Worm (Caenorhabditis elegans) whole organism, mixed stage, embryonic: ENCODE data around the gene prmt-6.

Source experiments
- M03D4.4 ChIP-seq: sonication (generic microtip); optimal IDR thresholded peaks from 2 replicates; lab custom pipeline; 2017; ENCODE audit warnings: mild to moderate bottlenecking, missing genetic modification characterization, missing compliant biosample characterization
- bed-3 ChIP-seq: fragments of 200-800 bp; sonication (Bioruptor generic); optimal IDR thresholded peaks from 3 replicates; lab custom pipeline; 2018; ENCODE audit warnings: mild to moderate bottlenecking, missing genetic modification characterization, moderate library complexity, missing compliant biosample characterization
- ceh-39 ChIP-seq: fragments of 150-350 bp; optimal IDR thresholded peaks from 2 replicates; lab custom pipeline; 2014; ENCODE audit warnings: missing biosample characterization, missing genetic modification characterization
- ceh-43 ChIP-seq: fragments of 200-800 bp; sonication (Bioruptor generic); optimal IDR thresholded peaks from 2 replicates; lab custom pipeline; 2018; ENCODE audit warnings: mild to moderate bottlenecking, missing genetic modification characterization, moderate library complexity, missing compliant biosample characterization
- ceh-83 ChIP-seq: fragments of 200-800 bp; sonication (Bioruptor generic); optimal IDR thresholded peaks from 2 replicates; lab custom pipeline; 2018; ENCODE audit warnings: mild to moderate bottlenecking, missing genetic modification characterization, missing compliant biosample characterization
- cnd-1 ChIP-seq: fragments of 200-800 bp; sonication (Bioruptor generic); optimal IDR thresholded peaks from 2 replicates; lab custom pipeline; 2018; ENCODE audit warnings: mild to moderate bottlenecking, missing genetic modification characterization, missing compliant biosample characterization
- drap-1 ChIP-seq: fragments of 200-800 bp; sonication (Bioruptor generic); optimal IDR thresholded peaks from 3 replicates; lab custom pipeline; 2018; ENCODE audit warnings: mild to moderate bottlenecking, missing genetic modification characterization, missing compliant biosample characterization
- elt-1 ChIP-seq: sonication (generic microtip); optimal IDR thresholded peaks from 2 replicates; lab custom pipeline; 2017; ENCODE audit warnings: missing genetic modification characterization, mild to moderate bottlenecking, missing compliant biosample characterization, antibody characterized with exemption, moderate library complexity, borderline replicate concordance; ENCODE audit not compliant: insufficient read depth
- elt-3 ChIP-seq: fragments of 150-350 bp; optimal IDR thresholded peaks from 2 replicates; lab custom pipeline; 2014; ENCODE audit warnings: missing biosample characterization, missing genetic modification characterization
- flh-1 ChIP-seq: fragments of 200-800 bp; sonication (Bioruptor generic); optimal IDR thresholded peaks from 2 replicates; lab custom pipeline; 2018; ENCODE audit warnings: mild to moderate bottlenecking, missing genetic modification characterization, moderate library complexity, missing compliant biosample characterization
- ham-2 ChIP-seq: fragments of 200-800 bp; sonication (Bioruptor generic); optimal IDR thresholded peaks from 2 replicates; lab custom pipeline; 2018; ENCODE audit warnings: mild to moderate bottlenecking, missing genetic modification characterization, missing compliant biosample characterization
- hlh-1 ChIP-seq: fragments of 150-350 bp; optimal IDR thresholded peaks from 2 replicates; lab custom pipeline; 2014; ENCODE audit warnings: missing biosample characterization, missing genetic modification reagents, missing genetic modification characterization
- lin-13 ChIP-seq: fragments of 150-350 bp; optimal IDR thresholded peaks from 2 replicates; lab custom pipeline; 2014; ENCODE audit warnings: missing biosample characterization, missing genetic modification characterization
- lin-32 ChIP-seq: fragments of 200-800 bp; sonication (Bioruptor generic); optimal IDR thresholded peaks from 2 replicates; lab custom pipeline; 2018; ENCODE audit warnings: mild to moderate bottlenecking, missing genetic modification characterization, missing compliant biosample characterization
- lsy-2 ChIP-seq: fragments of 150-350 bp; optimal IDR thresholded peaks from 2 replicates; lab custom pipeline; 2014; ENCODE audit warnings: missing biosample characterization, missing genetic modification characterization
- mab-5 ChIP-seq: fragments of 150-350 bp; optimal IDR thresholded peaks from 2 replicates; lab custom pipeline; 2014; ENCODE audit warnings: missing biosample characterization, missing genetic modification characterization
- mep-1 ChIP-seq: fragments of 150-350 bp; optimal IDR thresholded peaks from 2 replicates; lab custom pipeline; 2017; ENCODE audit warnings: missing biosample characterization, missing genetic modification reagents, missing genetic modification characterization, inconsistent platforms
- nhr-12 ChIP-seq: fragments of 150-350 bp; optimal IDR thresholded peaks from 2 replicates; lab custom pipeline; 2014; ENCODE audit warnings: missing biosample characterization, missing genetic modification characterization
- nhr-2 ChIP-seq: fragments of 150-350 bp; optimal IDR thresholded peaks from 2 replicates; lab custom pipeline; 2014; ENCODE audit warnings: missing biosample characterization, missing genetic modification characterization
- nhr-237 ChIP-seq: fragments of 150-350 bp; optimal IDR thresholded peaks from 2 replicates; lab custom pipeline; 2014; ENCODE audit warnings: missing biosample characterization, missing genetic modification characterization
- nhr-28 ChIP-seq: fragments of 150-350 bp; optimal IDR thresholded peaks from 2 replicates; lab custom pipeline; 2014; ENCODE audit warnings: missing biosample characterization, missing genetic modification characterization
- pha-4 ChIP-seq: fragments of 150-350 bp; optimal IDR thresholded peaks from 2 replicates; lab custom pipeline; 2018; ENCODE audit warnings: missing biosample characterization, missing genetic modification reagents, missing genetic modification characterization
- sem-2 ChIP-seq: fragments of 200-800 bp; sonication (Bioruptor generic); optimal IDR thresholded peaks from 2 replicates; lab custom pipeline; 2018; ENCODE audit warnings: mild to moderate bottlenecking, missing genetic modification characterization, missing compliant biosample characterization
- snpc-4 ChIP-seq: fragments of 150-350 bp; optimal IDR thresholded peaks from 2 replicates; lab custom pipeline; 2014; ENCODE audit warnings: missing biosample characterization, missing genetic modification characterization
- sptf-1 ChIP-seq: sonication (generic microtip); optimal IDR thresholded peaks from 2 replicates; lab custom pipeline; 2017; ENCODE audit warnings: mild to moderate bottlenecking, missing genetic modification characterization, moderate library complexity, missing compliant biosample characterization
- tbx-8 ChIP-seq: fragments of 200-800 bp; sonication (Bioruptor generic); optimal IDR thresholded peaks from 2 replicates; lab custom pipeline; 2018; ENCODE audit warnings: mild to moderate bottlenecking, missing genetic modification characterization, moderate library complexity, missing compliant biosample characterization
- unc-120 ChIP-seq: sonication (generic microtip); optimal IDR thresholded peaks from 2 replicates; lab custom pipeline; 2017; ENCODE audit warnings: missing genetic modification characterization, missing compliant biosample characterization; ENCODE audit not compliant: poor library complexity, severe bottlenecking
- unc-39 ChIP-seq: fragments of 150-350 bp; optimal IDR thresholded peaks from 2 replicates; lab custom pipeline; 2014; ENCODE audit warnings: missing biosample characterization, missing genetic modification characterization
- unc-62 ChIP-seq: fragments of 150-350 bp; optimal IDR thresholded peaks from 2 replicates; lab custom pipeline; 2014; ENCODE audit warnings: missing biosample characterization, missing genetic modification reagents, missing genetic modification characterization
- ztf-11 ChIP-seq: fragments of 150-350 bp; optimal IDR thresholded peaks from 2 replicates; lab custom pipeline; 2014; ENCODE audit warnings: missing biosample characterization, missing genetic modification characterization

prmt-6 gene

ce11 chrIV:2130714-2131113 lies at the start of gene prmt-6:
Gene prmt-6, plus strand, starts transcription at chrIV:2130965.
- TF ChIP-seq nhr-12 (tag; lab: Kevin White, UChicago) (no peak), ztf-11 (no peak), elt-1 (tag; lab: Kevin White, UChicago) (no peak), unc-39 (tag; lab: Kevin White, UChicago) (no peak), ceh-39 (tag; lab: Kevin White, UChicago) (no peak), lsy-2 (no peak), elt-3 (tag; lab: Kevin White, UChicago) (no peak)

ce11 chrIV:2083146-2083545 lies 47.6 kb upstream of the prmt-6 start:
- peak; percentile 24 for TF ChIP-seq drap-1
- TF ChIP-seq nhr-12 (tag; lab: Kevin White, UChicago): no peak

- TF ChIP-seq ceh-83 (GFP tag; lab: Kevin White, UChicago) (no peak), flh-1 (no peak), ceh-39 (tag; lab: Kevin White, UChicago) (no peak), mab-5 (tag; lab: Kevin White, UChicago) (no peak), mep-1 (no peak)
These were observed 47.0 kb upstream of the prmt-6 start, which contains the start of gene mca-2 for ce11 chrIV:2083734-2084133. Gene mca-2, plus strand, starts transcription at chrIV:2084034.

ce11 chrIV:2099771-2100170 lies 31.0 kb upstream of the prmt-6 start, which contains the start of gene C23H5.11:
Gene C23H5.11, minus strand, starts transcription at chrIV:2099871.
- TF ChIP-seq ztf-11 (no peak), nhr-237 (tag; lab: Kevin White, UChicago) (no peak), elt-3 (tag; lab: Kevin White, UChicago) (no peak), elt-1 (tag; lab: Kevin White, UChicago) (no peak), M03D4.4 (tag; lab: Kevin White, UChicago) (no peak), ceh-83 (GFP tag; lab: Kevin White, UChicago) (no peak), tbx-8 (GFP tag; lab: Kevin White, UChicago) (no peak), bed-3 (GFP tag; lab: Kevin White, UChicago) (no peak), lin-13 (no peak), flh-1 (no peak), nhr-2 (tag; lab: Kevin White, UChicago) (no peak), lin-32 (GFP tag; lab: Kevin White, UChicago) (no peak), sem-2 (GFP tag; lab: Kevin White, UChicago) (no peak), mep-1 (no peak), pha-4 (tag; lab: Kevin White, UChicago) (no peak), nhr-12 (tag; lab: Kevin White, UChicago) (no peak)

- TF ChIP-seq mab-5 (tag; lab: Kevin White, UChicago) (no peak), lin-13 (no peak), nhr-28 (tag; lab: Kevin White, UChicago) (no peak), sem-2 (GFP tag; lab: Kevin White, UChicago) (no peak), bed-3 (GFP tag; lab: Kevin White, UChicago) (no peak), tbx-8 (GFP tag; lab: Kevin White, UChicago) (no peak), elt-3 (tag; lab: Kevin White, UChicago) (no peak), elt-1 (tag; lab: Kevin White, UChicago) (no peak), nhr-12 (tag; lab: Kevin White, UChicago) (no peak), ceh-43 (GFP tag; lab: Kevin White, UChicago) (no peak), snpc-4 (tag; lab: Kevin White, UChicago) (no peak), unc-120 (no peak), ztf-11 (no peak), unc-62 (no peak), lin-32 (GFP tag; lab: Kevin White, UChicago) (no peak), lsy-2 (no peak), hlh-1 (tag; lab: Kevin White, UChicago) (no peak), ceh-83 (GFP tag; lab: Kevin White, UChicago) (no peak), ceh-39 (tag; lab: Kevin White, UChicago) (no peak)
These were observed 28.0 kb upstream of the prmt-6 start, which contains the start of gene C23H5.15 for ce11 chrIV:2102793-2103192. Gene C23H5.15, minus strand, starts transcription at chrIV:2102893.

ce11 chrIV:2106708-2107107 lies 24.1 kb upstream of the prmt-6 start:
- no peak for TF ChIP-seq nhr-2 (tag; lab: Kevin White, UChicago)
- TF ChIP-seq elt-3 (tag; lab: Kevin White, UChicago): no peak
- no peak for TF ChIP-seq sptf-1 (tag; lab: Kevin White, UChicago)
- no peak for TF ChIP-seq ceh-83 (GFP tag; lab: Kevin White, UChicago)
- TF ChIP-seq ceh-39 (tag; lab: Kevin White, UChicago): no peak
- no peak for TF ChIP-seq lin-13
- TF ChIP-seq bed-3 (GFP tag; lab: Kevin White, UChicago): no peak
- no peak for TF ChIP-seq sem-2 (GFP tag; lab: Kevin White, UChicago)
- no peak for TF ChIP-seq unc-62
- TF ChIP-seq snpc-4 (tag; lab: Kevin White, UChicago): no peak
- TF ChIP-seq ham-2 (GFP tag; lab: Kevin White, UChicago): no peak
- no peak for TF ChIP-seq hlh-1 (tag; lab: Kevin White, UChicago)
- no peak for TF ChIP-seq M03D4.4 (tag; lab: Kevin White, UChicago)
- no peak for TF ChIP-seq lin-32 (GFP tag; lab: Kevin White, UChicago)
- TF ChIP-seq drap-1: no peak
- no peak for TF ChIP-seq nhr-28 (tag; lab: Kevin White, UChicago)
- no peak for TF ChIP-seq mep-1
- no peak for TF ChIP-seq nhr-237 (tag; lab: Kevin White, UChicago)
- TF ChIP-seq cnd-1 (tag; lab: Kevin White, UChicago): no peak
- TF ChIP-seq flh-1: no peak
- TF ChIP-seq, all 35 proteins: peak for 0
